Fruit fly (Drosophila melanogaster): Measurements from ENCODE around the gene ncd.

Gene ncd

dm6 chr3R:29837771-29838170, 30.8 kb upstream of the ncd start:
- TF ChIP-seq CG8159 (tag; optimal IDR thresholded peaks at IDR 0.05): no peak
- peak; percentile 60 for TF ChIP-seq fd96Ca (GFP tag; IDR thresholded peaks at IDR 0.05)
- no peak for TF ChIP-seq CG12605 (GFP tag; IDR thresholded peaks at IDR 0.05)
- TF ChIP-seq Ets98B (GFP tag; IDR thresholded peaks at IDR 0.05): 0 out of 2 replicates have a peak, but pooled peaks have one; percentile 33
- no peak for TF ChIP-seq Pif1B (GFP tag; optimal IDR thresholded peaks at IDR 0.05)
- peak; percentile 30 for TF ChIP-seq CG8301 (tag; optimal IDR thresholded peaks at IDR 0.05)
- no peak for TF ChIP-seq CG34367 (tag; optimal IDR thresholded peaks at IDR 0.05)
- peak; percentile 46; the same call in 1 of the 2 replicates for TF ChIP-seq CG32121 (GFP tag; IDR thresholded peaks at IDR 0.05)
- peak; percentile 49 for TF ChIP-seq CG14655 (GFP tag; optimal IDR thresholded peaks at IDR 0.05)
- no peak for TF ChIP-seq CG13204 (GFP tag; optimal IDR thresholded peaks at IDR 0.05)
- no peak for TF ChIP-seq CG17806 (tag; optimal IDR thresholded peaks at IDR 0.05)
- TF ChIP-seq Snoo (tag; optimal IDR thresholded peaks at IDR 0.05): no peak
- no peak for TF ChIP-seq CG10348 (GFP tag; IDR thresholded peaks at IDR 0.05)
- TF ChIP-seq CG4496 (GFP tag; IDR thresholded peaks at IDR 0.05): peak; percentile 38; the same call in 1 of the 3 replicates
- TF ChIP-seq EcR (GFP tag; optimal IDR thresholded peaks at IDR 0.05): no peak
- TF ChIP-seq Pif1A (GFP tag; optimal IDR thresholded peaks at IDR 0.05): no peak
- no peak for TF ChIP-seq gl (tag; optimal IDR thresholded peaks at IDR 0.05)
- TF ChIP-seq CG15710 (tag; optimal IDR thresholded peaks at IDR 0.05): no peak
- TF ChIP-seq rn (GFP tag; IDR thresholded peaks at IDR 0.05): no peak
- no peak for TF ChIP-seq CG9948 (tag; optimal IDR thresholded peaks at IDR 0.05)
- no peak for TF ChIP-seq D1 (tag; optimal IDR thresholded peaks at IDR 0.05)

- TF ChIP-seq rn (GFP tag; IDR thresholded peaks at IDR 0.05) (no peak), CG8301 (tag; optimal IDR thresholded peaks at IDR 0.05) (no peak), D1 (tag; optimal IDR thresholded peaks at IDR 0.05) (no peak), Pif1B (GFP tag; optimal IDR thresholded peaks at IDR 0.05) (no peak), gl (tag; optimal IDR thresholded peaks at IDR 0.05) (no peak), fd96Ca (GFP tag; IDR thresholded peaks at IDR 0.05) (no peak), Ets98B (GFP tag; IDR thresholded peaks at IDR 0.05) (no peak), CG34367 (tag; optimal IDR thresholded peaks at IDR 0.05) (no peak), EcR (GFP tag; optimal IDR thresholded peaks at IDR 0.05) (no peak), CG12605 (GFP tag; IDR thresholded peaks at IDR 0.05) (no peak), CG8159 (tag; optimal IDR thresholded peaks at IDR 0.05) (no peak), CG9948 (tag; optimal IDR thresholded peaks at IDR 0.05) (no peak)
Measured at dm6 chr3R:29836188-29836587, 29.3 kb upstream of the ncd start, which contains the start of gene CG42592. CG42592 (minus strand) TSS chr3R:29836288.

- TF ChIP-seq Ets98B (GFP tag; IDR thresholded peaks at IDR 0.05) (no peak), CG34367 (tag; optimal IDR thresholded peaks at IDR 0.05) (no peak), Pif1B (GFP tag; optimal IDR thresholded peaks at IDR 0.05) (no peak), D1 (tag; optimal IDR thresholded peaks at IDR 0.05) (no peak), EcR (GFP tag; optimal IDR thresholded peaks at IDR 0.05) (no peak), CG14655 (GFP tag; optimal IDR thresholded peaks at IDR 0.05) (no peak), CG9948 (tag; optimal IDR thresholded peaks at IDR 0.05) (no peak), gl (tag; optimal IDR thresholded peaks at IDR 0.05) (no peak), CG17806 (tag; optimal IDR thresholded peaks at IDR 0.05) (no peak), CG32121 (GFP tag; IDR thresholded peaks at IDR 0.05) (no peak), rn (GFP tag; IDR thresholded peaks at IDR 0.05) (no peak), Snoo (tag; optimal IDR thresholded peaks at IDR 0.05) (no peak), CG12605 (GFP tag; IDR thresholded peaks at IDR 0.05) (no peak), CG4496 (GFP tag; IDR thresholded peaks at IDR 0.05) (no peak), fd96Ca (GFP tag; IDR thresholded peaks at IDR 0.05) (no peak), CG10348 (GFP tag; IDR thresholded peaks at IDR 0.05) (no peak), CG8159 (tag; optimal IDR thresholded peaks at IDR 0.05) (no peak), Pif1A (GFP tag; optimal IDR thresholded peaks at IDR 0.05) (no peak), CG15710 (tag; optimal IDR thresholded peaks at IDR 0.05) (no peak)
Measured at dm6 chr3R:29835710-29836049, 28.8 kb upstream of the ncd start, which contains the start of gene Prtl99C. Prtl99C (plus strand) TSS chr3R:29835950.

- TF ChIP-seq CG14655 (GFP tag; optimal IDR thresholded peaks at IDR 0.05): no peak
- TF ChIP-seq Snoo (tag; optimal IDR thresholded peaks at IDR 0.05): no peak
- TF ChIP-seq CG10348 (GFP tag; IDR thresholded peaks at IDR 0.05): no peak
- TF ChIP-seq gl (tag; optimal IDR thresholded peaks at IDR 0.05): no peak
- no peak for TF ChIP-seq CG32121 (GFP tag; IDR thresholded peaks at IDR 0.05)
- no peak for TF ChIP-seq CG13204 (GFP tag; optimal IDR thresholded peaks at IDR 0.05)
- no peak for TF ChIP-seq fd96Ca (GFP tag; IDR thresholded peaks at IDR 0.05)
- no peak for TF ChIP-seq CG4496 (GFP tag; IDR thresholded peaks at IDR 0.05)
- no peak for TF ChIP-seq Ets98B (GFP tag; IDR thresholded peaks at IDR 0.05)
- no peak for TF ChIP-seq CG8159 (tag; optimal IDR thresholded peaks at IDR 0.05)
- no peak for TF ChIP-seq CG8301 (tag; optimal IDR thresholded peaks at IDR 0.05)
- TF ChIP-seq CG15710 (tag; optimal IDR thresholded peaks at IDR 0.05): no peak
- TF ChIP-seq CG34367 (tag; optimal IDR thresholded peaks at IDR 0.05): no peak
Measured at dm6 chr3R:29834759-29835709, 28.1 kb upstream of the ncd start, which contains the start of gene Atg16. Atg16 (minus strand) TSS chr3R:29835101.

- TF ChIP-seq D1 (tag; optimal IDR thresholded peaks at IDR 0.05) (no peak), CG14655 (GFP tag; optimal IDR thresholded peaks at IDR 0.05) (peak; percentile 6)
Measured at dm6 chr3R:29830925-29831324, 24.0 kb upstream of the ncd start.
